Fruit fly (Drosophila melanogaster) whole organism, embryonic: ENCODE measurements around the gene Irk1.

Source experiments
- CG10147 ChIP-seq: fragments of 200-800 bp; sonication (Bioruptor generic); optimal IDR thresholded peaks from 2 replicates; lab custom pipeline; 2019; ENCODE audit warnings: missing biosample characterization, mild to moderate bottlenecking, missing genetic modification characterization, moderate library complexity
- CG10321 ChIP-seq: fragments of 200-800 bp; sonication (Bioruptor generic); IDR thresholded peaks from 2 replicates; pipeline ENCODE4 v1.3.6; 2022; ENCODE audit warnings: missing biosample characterization, missing genetic modification characterization
- CG10462 ChIP-seq: fragments of 200-800 bp; sonication (Bioruptor generic); optimal IDR thresholded peaks from 2 replicates; lab custom pipeline; 2016; ENCODE audit warnings: missing biosample characterization, missing genetic modification characterization
- CG11456 ChIP-seq: fragments of 200-800 bp; sonication (Bioruptor generic); IDR thresholded peaks from 3 replicates; pipeline ENCODE4 v1.3.6; 2022; ENCODE audit warnings: missing biosample characterization, missing genetic modification characterization
- CG12769 ChIP-seq: fragments of 200-800 bp; sonication (Bioruptor generic); optimal IDR thresholded peaks from 2 replicates; lab custom pipeline; 2019; ENCODE audit warnings: missing biosample characterization, mild to moderate bottlenecking, missing genetic modification characterization, moderate library complexity
- CG13123 ChIP-seq: fragments of 200-800 bp; sonication (Bioruptor generic); optimal IDR thresholded peaks from 2 replicates; lab custom pipeline; 2016; ENCODE audit warnings: missing biosample characterization, missing genetic modification characterization
- CG13287 ChIP-seq: fragments of 200-800 bp; sonication (Bioruptor generic); IDR thresholded peaks from 2 replicates; pipeline ENCODE4 v1.3.6; 2022; ENCODE audit warnings: missing biosample characterization, missing genetic modification characterization; ENCODE audit not compliant: partially characterized antibody
- CG13624 ChIP-seq: fragments of 200-800 bp; sonication (Bioruptor generic); optimal IDR thresholded peaks from 2 replicates; lab custom pipeline; 2016; ENCODE audit warnings: missing biosample characterization, missing genetic modification characterization
- CG17912 ChIP-seq: fragments of 200-800 bp; sonication (Bioruptor generic); optimal IDR thresholded peaks from 2 replicates; lab custom pipeline; 2018; ENCODE audit warnings: missing biosample characterization, mild to moderate bottlenecking, missing genetic modification characterization
- CG1792 ChIP-seq: fragments of 200-800 bp; sonication (Bioruptor generic); optimal IDR thresholded peaks from 2 replicates; lab custom pipeline; 2016; ENCODE audit warnings: missing biosample characterization, missing genetic modification characterization
- CG31224 ChIP-seq: fragments of 200-800 bp; sonication (Bioruptor generic); IDR thresholded peaks from 2 replicates; pipeline ENCODE4 v1.3.6; 2022; ENCODE audit warnings: missing biosample characterization, missing genetic modification characterization
- CG32767 ChIP-seq: fragments of 200-800 bp; sonication (Bioruptor generic); IDR thresholded peaks from 2 replicates; pipeline ENCODE4 v1.3.6; 2022; ENCODE audit warnings: missing biosample characterization, missing genetic modification characterization
- CG34224 ChIP-seq: fragments of 200-800 bp; sonication (Bioruptor generic); IDR thresholded peaks from 3 replicates; pipeline ENCODE4 v1.3.6; 2022; ENCODE audit warnings: missing biosample characterization, missing genetic modification characterization; ENCODE audit not compliant: partially characterized antibody
- CG3726 ChIP-seq: fragments of 200-800 bp; sonication (Bioruptor generic); IDR thresholded peaks from 3 replicates; pipeline ENCODE4, ENCODE4 v1.3.6; 2022; ENCODE audit warnings: missing biosample characterization, missing genetic modification characterization
- CG4360 ChIP-seq: fragments of 200-800 bp; sonication (Bioruptor generic); IDR thresholded peaks from 2 replicates; pipeline ENCODE4 v1.3.6; 2022; ENCODE audit warnings: missing biosample characterization, missing genetic modification characterization
- CG5180 ChIP-seq: fragments of 200-800 bp; sonication (Bioruptor generic); optimal IDR thresholded peaks from 3 replicates; lab custom pipeline; 2017; ENCODE audit warnings: missing biosample characterization, missing genetic modification characterization, mild to moderate bottlenecking, moderate library complexity, missing genetic modification reagents
- CG6791 ChIP-seq: fragments of 200-800 bp; sonication (Bioruptor generic); IDR thresholded peaks from 3 replicates; pipeline ENCODE4 v1.3.6; 2022; ENCODE audit warnings: missing biosample characterization, missing genetic modification characterization; ENCODE audit not compliant: partially characterized antibody
- CG7987 ChIP-seq: fragments of 200-800 bp; sonication (Bioruptor generic); optimal IDR thresholded peaks from 2 replicates; lab custom pipeline; 2018; ENCODE audit warnings: missing biosample characterization, mild to moderate bottlenecking, missing genetic modification characterization, moderate library complexity
- CG8290 ChIP-seq, 3 experiments: fragments of 200-800 bp; sonication (Bioruptor generic); optimal IDR thresholded peaks; 2 replicates each; lab custom pipeline; 2016 to 2019; ENCODE audit warnings: missing biosample characterization in 3 of 3, missing genetic modification characterization in 3 of 3, mild to moderate bottlenecking in 2 of 3, moderate library complexity in 1 of 3
- CG8359 ChIP-seq: fragments of 200-800 bp; sonication (Bioruptor generic); optimal IDR thresholded peaks from 2 replicates; lab custom pipeline; 2017; ENCODE audit warnings: missing biosample characterization, mild to moderate bottlenecking, missing genetic modification characterization, borderline replicate concordance
- CG8765 ChIP-seq: fragments of 200-800 bp; sonication (Bioruptor generic); IDR thresholded peaks from 2 replicates; pipeline ENCODE4 v1.3.6; 2022; ENCODE audit warnings: missing biosample characterization, missing genetic modification characterization
- CG9797 ChIP-seq: fragments of 200-800 bp; sonication (Bioruptor generic); optimal IDR thresholded peaks from 3 replicates; lab custom pipeline; 2018; ENCODE audit warnings: missing biosample characterization, mild to moderate bottlenecking, missing genetic modification characterization
- Chrac-16 ChIP-seq: fragments of 200-800 bp; sonication (Bioruptor generic); optimal IDR thresholded peaks from 3 replicates; lab custom pipeline; 2016; ENCODE audit warnings: missing biosample characterization, missing genetic modification characterization
- D19A ChIP-seq: fragments of 200-800 bp; optimal IDR thresholded peaks from 3 replicates; lab custom pipeline; 2019; ENCODE audit warnings: missing biosample characterization, mild to moderate bottlenecking, missing genetic modification characterization, moderate library complexity
- Dll ChIP-seq: fragments of 200-800 bp; sonication (Bioruptor generic); IDR thresholded peaks from 4 replicates; pipeline ENCODE4 v1.3.6; 2022; ENCODE audit warnings: missing biosample characterization, missing genetic modification characterization; ENCODE audit not compliant: partially characterized antibody
- Elba2 ChIP-seq: fragments of 200-800 bp; sonication (Bioruptor generic); optimal IDR thresholded peaks from 3 replicates; lab custom pipeline; 2016; ENCODE audit warnings: missing biosample characterization, missing genetic modification characterization
- Gsc ChIP-seq: fragments of 200-800 bp; sonication (Bioruptor generic); IDR thresholded peaks from 2 replicates; pipeline ENCODE4 v1.3.6; 2022; ENCODE audit warnings: missing biosample characterization, missing genetic modification characterization
- Mad ChIP-seq: fragments of 200-800 bp; sonication (Bioruptor generic); optimal IDR thresholded peaks from 2 replicates; lab custom pipeline; 2016; ENCODE audit warnings: missing biosample characterization, missing genetic modification characterization
- Rfx ChIP-seq: fragments of 200-800 bp; sonication (Bioruptor generic); IDR thresholded peaks from 2 replicates; pipeline ENCODE4 v1.3.6; 2022; ENCODE audit warnings: missing biosample characterization, missing genetic modification characterization
- TFAM ChIP-seq: fragments of 200-800 bp; sonication (Bioruptor generic); optimal IDR thresholded peaks from 2 replicates; lab custom pipeline; 2017; ENCODE audit warnings: missing biosample characterization, missing genetic modification characterization, inconsistent platforms
- Trl ChIP-seq, 3 experiments: fragments of >200 bp in 2 of 3; fragments of 200-800 bp in 1 of 3; sonication (Bioruptor generic) in 1 of 3; optimal IDR thresholded peaks; 2 replicates in 1 of 3; 3 replicates in 2 of 3; lab custom pipeline; 2016 to 2017; ENCODE audit warnings: missing biosample characterization in 1 of 3, missing genetic modification characterization in 1 of 3
- Vsx1 ChIP-seq: fragments of 200-800 bp; sonication (Bioruptor generic); optimal IDR thresholded peaks from 2 replicates; lab custom pipeline; 2017; ENCODE audit warnings: missing biosample characterization, mild to moderate bottlenecking, missing genetic modification characterization, missing genetic modification reagents
- ara ChIP-seq: fragments of 200-800 bp; sonication (Bioruptor generic); IDR thresholded peaks from 2 replicates; pipeline ENCODE4 v1.3.6; 2022; ENCODE audit warnings: missing biosample characterization, missing genetic modification characterization
- bbx ChIP-seq: fragments of 200-800 bp; sonication (Bioruptor generic); IDR thresholded peaks from 2 replicates; pipeline ENCODE4 v1.3.6; 2022; ENCODE audit warnings: missing biosample characterization, missing genetic modification characterization; ENCODE audit not compliant: partially characterized antibody
- chm ChIP-seq: fragments of 200-800 bp; sonication (Bioruptor generic); IDR thresholded peaks from 2 replicates; pipeline ENCODE4 v1.3.6; 2022; ENCODE audit warnings: missing biosample characterization, missing genetic modification characterization
- croc ChIP-seq: fragments of 200-800 bp; sonication (Bioruptor generic); conservative IDR thresholded peaks from 3 replicates; pipeline ENCODE4 v1.3.6; 2022; ENCODE audit warnings: missing biosample characterization, missing genetic modification characterization
- dan ChIP-seq: fragments of 200-800 bp; sonication (Bioruptor generic); IDR thresholded peaks from 2 replicates; pipeline ENCODE4 v1.3.6; 2022; ENCODE audit warnings: missing biosample characterization, missing genetic modification characterization
- dmrt11E ChIP-seq: fragments of 200-800 bp; sonication (Bioruptor generic); optimal IDR thresholded peaks from 3 replicates; lab custom pipeline; 2018; ENCODE audit warnings: missing biosample characterization, mild to moderate bottlenecking, missing genetic modification characterization, moderate library complexity
- fru ChIP-seq: fragments of >200 bp; optimal IDR thresholded peaks from 2 replicates; lab custom pipeline; 2017
- gsb ChIP-seq: fragments of 200-800 bp; sonication (Bioruptor generic); IDR thresholded peaks from 2 replicates; pipeline ENCODE4 v1.3.6; 2022; ENCODE audit warnings: missing biosample characterization, missing genetic modification characterization
- h ChIP-seq: fragments of >200 bp; optimal IDR thresholded peaks from 2 replicates; lab custom pipeline; 2017
- mld ChIP-seq: fragments of 200-800 bp; sonication (Bioruptor generic); IDR thresholded peaks from 3 replicates; pipeline ENCODE4 v1.3.6; 2022; ENCODE audit warnings: missing biosample characterization, missing genetic modification characterization; ENCODE audit not compliant: partially characterized antibody
- salm ChIP-seq: fragments of 200-800 bp; sonication (Bioruptor generic); optimal IDR thresholded peaks from 2 replicates; lab custom pipeline; 2018; ENCODE audit warnings: missing biosample characterization, mild to moderate bottlenecking, missing genetic modification characterization
- shn ChIP-seq: fragments of 200-800 bp; sonication (Bioruptor generic); optimal IDR thresholded peaks from 3 replicates; lab custom pipeline; 2016; ENCODE audit warnings: missing biosample characterization, missing genetic modification characterization
- twi ChIP-seq: fragments of 200-800 bp; optimal IDR thresholded peaks from 2 replicates; lab custom pipeline; 2019; ENCODE audit warnings: missing biosample characterization, mild to moderate bottlenecking, missing genetic modification characterization, moderate library complexity
- tx ChIP-seq: fragments of 200-800 bp; sonication (Bioruptor generic); optimal IDR thresholded peaks from 2 replicates; lab custom pipeline; 2016; ENCODE audit warnings: missing biosample characterization, missing genetic modification characterization
- unc-4 ChIP-seq: fragments of 200-800 bp; sonication (Bioruptor generic); IDR thresholded peaks from 2 replicates; pipeline ENCODE4 v1.3.6; 2022; ENCODE audit warnings: missing biosample characterization, missing genetic modification characterization; ENCODE audit not compliant: partially characterized antibody
- vfl ChIP-seq: fragments of 200-800 bp; sonication (Bioruptor generic); optimal IDR thresholded peaks from 2 replicates; lab custom pipeline; 2016; ENCODE audit warnings: missing biosample characterization, missing genetic modification characterization
- vnd ChIP-seq: fragments of 200-800 bp; sonication (Bioruptor generic); IDR thresholded peaks from 3 replicates; pipeline ENCODE4 v1.3.6; 2022; ENCODE audit warnings: missing biosample characterization, missing genetic modification characterization; ENCODE audit not compliant: partially characterized antibody
- vvl ChIP-seq: fragments of 200-800 bp; sonication (Bioruptor generic); IDR thresholded peaks from 2 replicates; pipeline ENCODE4 v1.3.6; 2022; ENCODE audit warnings: missing biosample characterization, missing genetic modification characterization

Irk1 gene

dm6 chr3R:23176445-23177087 lies 8.4 kb downstream of the Irk1 start (continued):
- TF ChIP-seq CG32767 (GFP tag; lab: Robert Waterston, UW): no peak
- TF ChIP-seq Elba2: no peak
- no peak for TF ChIP-seq unc-4 (GFP tag; lab: Robert Waterston, UW)
- TF ChIP-seq CG13287: no peak
- TF ChIP-seq Rfx: peak; percentile 21; the same call in 1 of the 2 replicates
- no peak for TF ChIP-seq bbx (GFP tag; lab: Robert Waterston, UW)
- TF ChIP-seq Mad: no peak
- no peak for TF ChIP-seq CG11456
- no peak for TF ChIP-seq D19A
- TF ChIP-seq CG13624 (GFP tag; lab: Kevin White, UChicago): peak; percentile 13
- TF ChIP-seq CG31224 (GFP tag; lab: Robert Waterston, UW): no peak
- TF ChIP-seq ara (GFP tag; lab: Robert Waterston, UW): 0 out of 2 replicates have a peak, but pooled peaks have one; percentile 24
- TF ChIP-seq mld (GFP tag; lab: Robert Waterston, UW): no peak
- TF ChIP-seq CG4360 (GFP tag; lab: Robert Waterston, UW): peak; percentile 41; the same call in 1 of the 2 replicates
- TF ChIP-seq CG17912 (GFP tag; lab: Kevin White, UChicago): no peak
- peak; percentile 30 for TF ChIP-seq CG5180
- no peak for TF ChIP-seq dmrt11E (tag; lab: Kevin White, UChicago)
- TF ChIP-seq vvl: peak; percentile 45; the same call in 1 of the 2 replicates
- peak; percentile 79 for TF ChIP-seq CG7987 (GFP tag; lab: Kevin White, UChicago)
- TF ChIP-seq croc (GFP tag; lab: Robert Waterston, UW): no peak
- TF ChIP-seq CG3726 (GFP tag; lab: Robert Waterston, UW): no peak
- no peak for TF ChIP-seq CG9797 (GFP tag; lab: Kevin White, UChicago)
- TF ChIP-seq Chrac-16: no peak
- TF ChIP-seq gsb (GFP tag; lab: Robert Waterston, UW): no peak
- no peak for TF ChIP-seq fru (lab: Kevin White, UChicago)
- no peak for TF ChIP-seq Trl (optimal IDR thresholded peaks at IDR 0.05; lab: Kevin White, UChicago)
- peak; percentile 46 for TF ChIP-seq Trl (GFP tag; optimal IDR thresholded peaks at IDR 0.05; lab: Kevin White, UChicago)
- no peak for TF ChIP-seq CG34224
- no peak for TF ChIP-seq dan
- peak; percentile 10; the same call in 1 of the 3 replicates for TF ChIP-seq vnd (GFP tag; lab: Robert Waterston, UW)
- no peak for TF ChIP-seq twi (tag; lab: Kevin White, UChicago)
- no peak for TF ChIP-seq salm (tag; lab: Kevin White, UChicago)
- TF ChIP-seq CG8359: no peak
- TF ChIP-seq TFAM (GFP tag; lab: Kevin White, UChicago): no peak
- no peak for TF ChIP-seq h (lab: Kevin White, UChicago)
- peak; percentile 75 for TF ChIP-seq CG12769 (tag; lab: Kevin White, UChicago)
- TF ChIP-seq tx (GFP tag; lab: Kevin White, UChicago): no peak
- TF ChIP-seq CG10321 (GFP tag; lab: Robert Waterston, UW): no peak
- no peak for TF ChIP-seq Dll (GFP tag; lab: Robert Waterston, UW)
- no peak for TF ChIP-seq chm (GFP tag; lab: Robert Waterston, UW)
- no peak for TF ChIP-seq Gsc (GFP tag; lab: Robert Waterston, UW)
- TF ChIP-seq CG8765 (GFP tag; lab: Robert Waterston, UW): no peak
- TF ChIP-seq CG13123 (GFP tag; lab: Kevin White, UChicago): no peak
- no peak for TF ChIP-seq CG6791
- TF ChIP-seq shn (GFP tag; lab: Kevin White, UChicago): no peak
- TF ChIP-seq CG1792: peak; percentile 36
- no peak for TF ChIP-seq CG10462 (GFP tag; lab: Kevin White, UChicago)
- TF ChIP-seq CG8290 (GFP tag; optimal IDR thresholded peaks at IDR 0.05; lab: Kevin White, UChicago): no peak
- TF ChIP-seq CG8290 (tag; optimal IDR thresholded peaks at IDR 0.05; lab: Kevin White, UChicago): peak in 1 of 2 experiments; percentile 67
- TF ChIP-seq vfl (GFP tag; lab: Kevin White, UChicago): no peak
- peak; percentile 70 for TF ChIP-seq Vsx1 (GFP tag; lab: Kevin White, UChicago)
- no peak for TF ChIP-seq CG10147 (GFP tag; lab: Kevin White, UChicago)
